Worm (Caenorhabditis elegans) whole organism, young adult: ENCODE measurements around the gene toh-1.
"Not testable (repeated sequence)": the region's sequence is repeated elsewhere in the genome, so short reads cannot be mapped to it uniquely, and the experiment has no call there.

Source experiments
- F33H1.4 ChIP-seq: fragments of 200-800 bp; sonication (Bioruptor generic); IDR thresholded peaks from 2 replicates; pipeline ENCODE4 v1.3.6; 2022; ENCODE audit warnings: missing genetic modification reagents, missing genetic modification characterization, missing compliant biosample characterization
- K11D2.4 ChIP-seq: fragments of 200-800 bp; sonication (Bioruptor generic); IDR thresholded peaks from 2 replicates; pipeline ENCODE4 v1.3.6; 2022; ENCODE audit warnings: missing genetic modification reagents, missing genetic modification characterization, missing compliant biosample characterization
- T07F8.4 ChIP-seq: sonication (generic microtip); optimal IDR thresholded peaks from 2 replicates; lab custom pipeline; 2016; ENCODE audit warnings: mild to moderate bottlenecking, missing genetic modification characterization, moderate library complexity, missing compliant biosample characterization
- ccch-3 ChIP-seq: fragments of 200-800 bp; sonication (Bioruptor generic); optimal IDR thresholded peaks from 2 replicates; lab custom pipeline; 2018; ENCODE audit warnings: mild to moderate bottlenecking, missing genetic modification characterization, missing compliant biosample characterization
- ceh-27 ChIP-seq: fragments of 200-800 bp; sonication (Bioruptor generic); optimal IDR thresholded peaks from 2 replicates; lab custom pipeline; 2018; ENCODE audit warnings: mild to moderate bottlenecking, missing genetic modification characterization, moderate library complexity, missing compliant biosample characterization
- him-1 ChIP-seq: sonication (generic microtip); optimal IDR thresholded peaks from 2 replicates; lab custom pipeline; 2016; ENCODE audit warnings: missing genotype, missing genetic modification reagents, missing genetic modification characterization, missing compliant biosample characterization
- lsl-1 ChIP-seq: fragments of 200-800 bp; sonication (Bioruptor generic); optimal IDR thresholded peaks from 2 replicates; lab custom pipeline; 2018; ENCODE audit warnings: mild to moderate bottlenecking, missing genetic modification characterization, moderate library complexity, missing compliant biosample characterization
- unc-62 ChIP-seq: fragments of 150-350 bp; optimal IDR thresholded peaks from 2 replicates; lab custom pipeline; 2014; ENCODE audit warnings: missing biosample characterization, missing genetic modification reagents, missing genetic modification characterization
- zim-3 ChIP-seq: sonication (generic microtip); optimal IDR thresholded peaks from 2 replicates; lab custom pipeline; 2017; ENCODE audit warnings: mild to moderate bottlenecking, missing genetic modification characterization, moderate library complexity, missing compliant biosample characterization

ce11 chrIII:3770370-3770769 lies 38.5 kb downstream of the toh-1 start:
- not testable (repeated sequence) for TF ChIP-seq ceh-27 (GFP tag; lab: Kevin White, UChicago); unc-62; K11D2.4; F33H1.4; him-1 (tag; lab: Kevin White, UChicago); zim-3 (tag; lab: Kevin White, UChicago); lsl-1 (GFP tag; lab: Kevin White, UChicago); ccch-3 (GFP tag; lab: Kevin White, UChicago); T07F8.4 (tag; lab: Kevin White, UChicago)
